Fruit fly (Drosophila melanogaster) whole organism, embryonic: ENCODE results near the gene CG33946.

Source experiments
- Aef1 ChIP-seq: fragments of 200-800 bp; sonication (Bioruptor generic); IDR thresholded peaks from 3 replicates; pipeline ENCODE4 v1.3.6; 2022; ENCODE audit warnings: missing biosample characterization, missing genetic modification characterization
- Asciz ChIP-seq: fragments of 200-800 bp; sonication (Bioruptor generic); optimal IDR thresholded peaks from 2 replicates; lab custom pipeline; 2017; ENCODE audit warnings: missing biosample characterization, mild to moderate bottlenecking, missing genetic modification characterization, missing genetic modification reagents
- CG10321 ChIP-seq: fragments of 200-800 bp; sonication (Bioruptor generic); IDR thresholded peaks from 2 replicates; pipeline ENCODE4 v1.3.6; 2022; ENCODE audit warnings: missing biosample characterization, missing genetic modification characterization
- CG10565 ChIP-seq: fragments of 200-800 bp; sonication (Bioruptor generic); optimal IDR thresholded peaks from 3 replicates; lab custom pipeline; 2016; ENCODE audit warnings: missing biosample characterization, mild to moderate bottlenecking, missing genetic modification characterization
- CG11695 ChIP-seq: fragments of 200-800 bp; sonication (Bioruptor generic); IDR thresholded peaks from 3 replicates; pipeline ENCODE4 v1.3.6; 2022; ENCODE audit warnings: missing biosample characterization, missing genetic modification characterization
- CG15269 ChIP-seq: fragments of 200-800 bp; sonication (Bioruptor generic); optimal IDR thresholded peaks from 2 replicates; lab custom pipeline; 2018; ENCODE audit warnings: missing biosample characterization, mild to moderate bottlenecking, missing genetic modification characterization, moderate library complexity
- CG15514 ChIP-seq: fragments of 200-800 bp; sonication (Bioruptor generic); optimal IDR thresholded peaks from 3 replicates; lab custom pipeline; 2017; ENCODE audit warnings: missing biosample characterization, missing genetic modification characterization, mild to moderate bottlenecking, moderate library complexity, missing genetic modification reagents
- CG1792 ChIP-seq: fragments of 200-800 bp; sonication (Bioruptor generic); optimal IDR thresholded peaks from 2 replicates; lab custom pipeline; 2016; ENCODE audit warnings: missing biosample characterization, missing genetic modification characterization
- CG2889 ChIP-seq: fragments of 200-800 bp; sonication (Bioruptor generic); IDR thresholded peaks from 3 replicates; pipeline ENCODE4 v1.3.6; 2022; ENCODE audit warnings: missing biosample characterization, missing genetic modification characterization
- CG30431 ChIP-seq: fragments of 200-800 bp; sonication (Bioruptor generic); optimal IDR thresholded peaks from 2 replicates; lab custom pipeline; 2017; ENCODE audit warnings: missing biosample characterization, missing genetic modification characterization
- CG4282 ChIP-seq: fragments of 200-800 bp; sonication (Bioruptor generic); optimal IDR thresholded peaks from 2 replicates; lab custom pipeline; 2016; ENCODE audit warnings: missing biosample characterization, missing genetic modification characterization
- CG4328 ChIP-seq: fragments of 200-800 bp; sonication (Bioruptor generic); optimal IDR thresholded peaks from 3 replicates; lab custom pipeline; 2017; ENCODE audit warnings: missing biosample characterization, missing genetic modification reagents, missing genetic modification characterization
- CG5953 ChIP-seq: fragments of 200-800 bp; sonication (Bioruptor generic); IDR thresholded peaks from 2 replicates; pipeline ENCODE4 v1.3.6; 2022; ENCODE audit warnings: missing biosample characterization, missing genetic modification characterization
- CG7357 ChIP-seq: fragments of 200-800 bp; sonication (Bioruptor generic); IDR thresholded peaks from 3 replicates; pipeline ENCODE4 v1.3.6; 2022; ENCODE audit warnings: missing biosample characterization, missing genetic modification characterization
- CG8765 ChIP-seq: fragments of 200-800 bp; sonication (Bioruptor generic); IDR thresholded peaks from 2 replicates; pipeline ENCODE4 v1.3.6; 2022; ENCODE audit warnings: missing biosample characterization, missing genetic modification characterization
- Dad ChIP-seq: fragments of 200-800 bp; sonication (Bioruptor generic); optimal IDR thresholded peaks from 3 replicates; lab custom pipeline; 2016; ENCODE audit warnings: missing biosample characterization, missing genetic modification characterization
- Dll ChIP-seq: fragments of 200-800 bp; sonication (Bioruptor generic); IDR thresholded peaks from 4 replicates; pipeline ENCODE4 v1.3.6; 2022; ENCODE audit warnings: missing biosample characterization, missing genetic modification characterization; ENCODE audit not compliant: partially characterized antibody
- Dp ChIP-seq: fragments of 200-800 bp; sonication (Bioruptor generic); optimal IDR thresholded peaks from 2 replicates; lab custom pipeline; 2018; ENCODE audit warnings: missing biosample characterization, mild to moderate bottlenecking, missing genetic modification characterization, moderate library complexity
- Fer1 ChIP-seq: fragments of 200-800 bp; sonication (Bioruptor generic); optimal IDR thresholded peaks from 2 replicates; lab custom pipeline; 2017; ENCODE audit warnings: missing biosample characterization, mild to moderate bottlenecking, missing genetic modification characterization
- Gsc ChIP-seq: fragments of 200-800 bp; sonication (Bioruptor generic); IDR thresholded peaks from 2 replicates; pipeline ENCODE4 v1.3.6; 2022; ENCODE audit warnings: missing biosample characterization, missing genetic modification characterization
- Hr39 ChIP-seq: fragments of >200 bp; optimal IDR thresholded peaks from 2 replicates; lab custom pipeline; 2017
- Nf-YC ChIP-seq: fragments of 200-800 bp; optimal IDR thresholded peaks from 3 replicates; lab custom pipeline; 2019; ENCODE audit warnings: missing biosample characterization, mild to moderate bottlenecking, missing genetic modification characterization, moderate library complexity
- Opbp ChIP-seq: fragments of 200-800 bp; sonication (Bioruptor generic); IDR thresholded peaks from 3 replicates; pipeline ENCODE4 v1.3.6; 2022; ENCODE audit warnings: missing biosample characterization, missing genetic modification characterization; ENCODE audit not compliant: partially characterized antibody
- Poxn ChIP-seq: fragments of 200-800 bp; sonication (Bioruptor generic); IDR thresholded peaks from 2 replicates; pipeline ENCODE4 v1.3.6; 2022; ENCODE audit warnings: missing biosample characterization, missing genetic modification characterization
- Ptx1 ChIP-seq: fragments of 200-800 bp; sonication (Bioruptor generic); IDR thresholded peaks from 2 replicates; pipeline ENCODE4 v1.3.6; 2022; ENCODE audit warnings: missing biosample characterization, missing genetic modification characterization
- Rx ChIP-seq: fragments of 200-800 bp; sonication (Bioruptor generic); IDR thresholded peaks from 2 replicates; pipeline ENCODE4 v1.3.6; 2022; ENCODE audit warnings: missing biosample characterization, missing genetic modification characterization
- Tbp ChIP-seq: fragments of >200 bp; optimal IDR thresholded peaks from 2 replicates; lab custom pipeline; 2018; ENCODE audit warnings: missing biosample characterization, missing genetic modification characterization
- Xbp1 ChIP-seq: fragments of 200-800 bp; sonication (Bioruptor generic); optimal IDR thresholded peaks from 3 replicates; lab custom pipeline; 2016; ENCODE audit warnings: missing biosample characterization, mild to moderate bottlenecking, missing genetic modification characterization
- br ChIP-seq: fragments of >200 bp; optimal IDR thresholded peaks from 2 replicates; lab custom pipeline; 2017
- bsh ChIP-seq, 2 experiments: fragments of 200-800 bp; sonication (Bioruptor generic); optimal IDR thresholded peaks; 2 replicates each; lab custom pipeline; 2017 to 2018; ENCODE audit warnings: mild to moderate bottlenecking in 2 of 2, missing biosample characterization in 2 of 2, missing genetic modification characterization in 2 of 2, moderate library complexity in 1 of 2
- chif ChIP-seq, 2 experiments: fragments of 200-800 bp; sonication (Bioruptor generic); optimal IDR thresholded peaks; 3 replicates each; lab custom pipeline; 2016; ENCODE audit warnings: missing biosample characterization in 2 of 2, missing genetic modification characterization in 2 of 2
- dan ChIP-seq: fragments of 200-800 bp; sonication (Bioruptor generic); IDR thresholded peaks from 2 replicates; pipeline ENCODE4 v1.3.6; 2022; ENCODE audit warnings: missing biosample characterization, missing genetic modification characterization
- dysf ChIP-seq: fragments of 200-800 bp; sonication (Bioruptor generic); IDR thresholded peaks from 3 replicates; pipeline ENCODE4 v1.3.6; 2022; ENCODE audit warnings: missing biosample characterization, missing genetic modification characterization
- gcm ChIP-seq: fragments of 200-800 bp; sonication (Bioruptor generic); optimal IDR thresholded peaks from 2 replicates; lab custom pipeline; 2019; ENCODE audit warnings: missing biosample characterization, mild to moderate bottlenecking, missing genetic modification characterization, moderate library complexity
- grn ChIP-seq: fragments of 200-800 bp; sonication (Bioruptor generic); optimal IDR thresholded peaks from 3 replicates; lab custom pipeline; 2017; ENCODE audit warnings: missing biosample characterization, missing genetic modification characterization
- h ChIP-seq: fragments of >200 bp; optimal IDR thresholded peaks from 2 replicates; lab custom pipeline; 2017
- inv ChIP-seq: fragments of 200-800 bp; sonication (Bioruptor generic); IDR thresholded peaks from 2 replicates; pipeline ENCODE4 v1.3.6; 2022; ENCODE audit warnings: missing biosample characterization, missing genetic modification characterization; ENCODE audit not compliant: partially characterized antibody
- kay ChIP-seq: fragments of 200-800 bp; sonication (Bioruptor generic); optimal IDR thresholded peaks from 2 replicates; lab custom pipeline; 2016; ENCODE audit warnings: missing biosample characterization, missing genetic modification characterization
- klu ChIP-seq: fragments of 200-800 bp; sonication (Bioruptor generic); IDR thresholded peaks from 2 replicates; pipeline ENCODE4 v1.3.6; 2022; ENCODE audit warnings: missing biosample characterization, missing genetic modification characterization
- mld ChIP-seq: fragments of 200-800 bp; sonication (Bioruptor generic); IDR thresholded peaks from 3 replicates; pipeline ENCODE4 v1.3.6; 2022; ENCODE audit warnings: missing biosample characterization, missing genetic modification characterization; ENCODE audit not compliant: partially characterized antibody
- otp ChIP-seq: fragments of 200-800 bp; sonication (Bioruptor generic); IDR thresholded peaks from 3 replicates; pipeline ENCODE4, ENCODE4 v1.3.6; 2022; ENCODE audit warnings: missing biosample characterization, missing genetic modification characterization
- prd ChIP-seq, 3 experiments: fragments of >200 bp in 2 of 3; fragments of 200-800 bp in 1 of 3; sonication (Bioruptor generic) in 1 of 3; optimal IDR thresholded peaks in 2 of 3; IDR thresholded peaks in 1 of 3; 2 replicates in 2 of 3; 3 replicates in 1 of 3; pipeline versions ENCODE4 v1.3.6 to Lab custom; 2017 to 2022; ENCODE audit warnings: missing biosample characterization in 1 of 3, missing genetic modification characterization in 1 of 3
- run ChIP-seq: fragments of 200-800 bp; sonication (Bioruptor generic); optimal IDR thresholded peaks from 3 replicates; lab custom pipeline; 2018; ENCODE audit warnings: missing biosample characterization, mild to moderate bottlenecking, missing genetic modification characterization
- slp2 ChIP-seq: fragments of 200-800 bp; sonication (Bioruptor generic); optimal IDR thresholded peaks from 2 replicates; lab custom pipeline; 2016; ENCODE audit warnings: missing biosample characterization, missing genetic modification characterization
- sna ChIP-seq: fragments of 200-800 bp; sonication (Bioruptor generic); IDR thresholded peaks from 2 replicates; pipeline ENCODE4 v1.3.6; 2022; ENCODE audit warnings: missing biosample characterization, missing genetic modification characterization; ENCODE audit not compliant: partially characterized antibody
- tna ChIP-seq: fragments of 200-800 bp; sonication (Bioruptor generic); IDR thresholded peaks from 2 replicates; pipeline ENCODE4 v1.3.6; 2022; ENCODE audit warnings: missing biosample characterization, missing genetic modification characterization; ENCODE audit not compliant: partially characterized antibody
- tup ChIP-seq: fragments of 200-800 bp; sonication (Bioruptor generic); optimal IDR thresholded peaks from 2 replicates; lab custom pipeline; 2016; ENCODE audit warnings: missing biosample characterization, mild to moderate bottlenecking, missing genetic modification characterization, moderate library complexity
- zf30C ChIP-seq: fragments of 200-800 bp; sonication (Bioruptor generic); optimal IDR thresholded peaks from 3 replicates; lab custom pipeline; 2018; ENCODE audit warnings: missing biosample characterization, mild to moderate bottlenecking, missing genetic modification characterization
- zfh1 ChIP-seq: fragments of 200-800 bp; sonication (Bioruptor generic); IDR thresholded peaks from 3 replicates; pipeline ENCODE4 v1.3.6; 2022; ENCODE audit warnings: missing biosample characterization, missing genetic modification characterization

The CG33946 gene

DNA sequence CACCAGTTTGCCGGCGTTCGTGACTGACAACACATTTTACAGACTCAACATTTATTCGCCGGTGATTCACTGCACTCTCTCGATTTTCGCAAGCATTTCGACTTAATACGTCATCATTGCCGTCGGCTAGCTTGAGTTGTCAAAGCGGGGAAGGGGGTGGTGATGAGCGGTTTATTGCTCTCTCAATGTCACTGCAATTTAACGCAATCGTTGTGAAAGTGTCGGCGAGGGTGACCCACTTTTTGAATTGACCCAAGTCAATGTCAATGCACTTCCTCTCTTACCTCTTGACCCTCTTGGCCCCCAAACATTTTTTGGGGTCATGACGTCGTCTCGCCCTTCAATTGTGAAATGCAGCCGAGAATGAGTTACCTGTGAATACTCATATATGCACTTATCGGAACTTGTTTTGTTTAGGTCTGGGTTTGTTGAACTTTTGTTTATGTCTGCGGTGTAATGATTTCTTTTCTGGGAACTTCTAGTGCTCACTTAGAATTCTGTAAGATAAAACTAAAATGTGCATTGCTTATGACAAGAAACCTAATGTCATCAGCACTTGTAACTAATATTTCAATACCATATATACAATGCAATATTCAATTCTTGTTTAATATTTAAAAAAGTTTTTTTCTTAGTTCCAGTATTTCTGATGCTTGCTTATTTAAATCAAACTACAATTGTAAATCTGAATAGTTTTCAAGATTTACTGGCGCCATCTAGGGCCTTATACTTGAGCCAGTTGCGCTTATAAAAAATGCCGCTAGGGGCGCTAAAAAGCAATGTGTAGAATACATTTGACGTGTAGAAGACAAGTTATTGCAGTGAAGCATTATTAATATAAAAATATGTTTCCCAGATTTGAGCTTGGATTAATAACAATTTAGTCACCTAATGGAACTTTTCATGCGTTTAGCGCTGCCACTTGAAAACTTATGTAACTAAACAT, 43.8 kb downstream of the CG33946 start (continued):
- TF ChIP-seq CG7357 (GFP tag; lab: Robert Waterston, UW) (0 out of 3 replicates have a peak, but pooled peaks have one; percentile 37), inv (GFP tag; lab: Robert Waterston, UW) (no peak), CG15514 (GFP tag; lab: Kevin White, UChicago) (peak; percentile 1), Xbp1 (GFP tag; lab: Kevin White, UChicago) (peak; percentile 79), Dp (GFP tag; lab: Kevin White, UChicago) (peak; percentile 15), mld (no peak), otp (GFP tag; lab: Robert Waterston, UW) (no peak), Dad (no peak), Poxn (GFP tag; lab: Robert Waterston, UW) (no peak), Ptx1 (GFP tag; lab: Robert Waterston, UW) (peak; percentile 70), chif (GFP tag; optimal IDR thresholded peaks at IDR 0.05; lab: Kevin White, UChicago) (peak; percentile 3 to 63), Aef1 (GFP tag; lab: Robert Waterston, UW) (peak; percentile 35; the same call in 1 of the 3 replicates), CG8765 (GFP tag; lab: Robert Waterston, UW) (0 out of 2 replicates have a peak, but pooled peaks have one; percentile 27), kay (GFP tag; lab: Kevin White, UChicago) (no peak), slp2 (GFP tag; lab: Kevin White, UChicago) (no peak), CG1792 (GFP tag; lab: Kevin White, UChicago) (no peak), zfh1 (GFP tag; lab: Robert Waterston, UW) (no peak), gcm (no peak), CG4282 (no peak), CG15269 (tag; lab: Kevin White, UChicago) (peak; percentile 42), klu (no peak), grn (GFP tag; lab: Kevin White, UChicago) (no peak), prd (optimal IDR thresholded peaks at IDR 0.05; lab: Kevin White, UChicago) (no peak), prd (GFP tag; IDR thresholded peaks at IDR 0.05; lab: Robert Waterston, UW) (peak; percentile 59; the same call in 2 of the 3 replicates), tna (GFP tag; lab: Robert Waterston, UW) (no peak), Opbp (GFP tag; lab: Robert Waterston, UW) (peak; percentile 67; the same call in 2 of the 3 replicates), tup (GFP tag; lab: Kevin White, UChicago) (no peak), run (tag; lab: Kevin White, UChicago) (no peak), CG11695 (GFP tag; lab: Robert Waterston, UW) (no peak), Rx (peak; percentile 25; the same call in 1 of the 2 replicates), Hr39 (lab: Kevin White, UChicago) (no peak), Gsc (GFP tag; lab: Robert Waterston, UW) (no peak), dysf (GFP tag; lab: Robert Waterston, UW) (peak; percentile 42; the same call in 2 of the 3 replicates), br (lab: Kevin White, UChicago) (no peak), bsh (GFP tag; optimal IDR thresholded peaks at IDR 0.05; lab: Kevin White, UChicago) (peak in 1 of 2 experiments; percentile 34), CG10321 (no peak), sna (GFP tag; lab: Robert Waterston, UW) (no peak), Tbp (no peak), dan (GFP tag; lab: Robert Waterston, UW) (no peak), CG5953 (no peak), Fer1 (GFP tag; lab: Kevin White, UChicago) (no peak), Dll (GFP tag; lab: Robert Waterston, UW) (no peak), CG30431 (no peak), CG10565 (no peak), Nf-YC (peak; percentile 13), CG4328 (no peak), Asciz (GFP tag; lab: Kevin White, UChicago) (no peak), h (lab: Kevin White, UChicago) (no peak), CG2889 (GFP tag; lab: Robert Waterston, UW) (no peak), zf30C (GFP tag; lab: Kevin White, UChicago) (no peak)
